Worm (Caenorhabditis elegans) whole organism, early embryonic: ENCODE measurements around the gene gcc-2.

Experiments used
- B0310.2 ChIP-seq: sonication (generic microtip); optimal IDR thresholded peaks from 2 replicates; lab custom pipeline; 2016; ENCODE audit warnings: mild to moderate bottlenecking, missing genetic modification characterization, missing compliant biosample characterization
- F13C5.2 ChIP-seq: sonication (generic microtip); optimal IDR thresholded peaks from 2 replicates; lab custom pipeline; 2017; ENCODE audit warnings: mild to moderate bottlenecking, missing genetic modification characterization, inconsistent platforms, missing compliant biosample characterization
- aly-1 ChIP-seq: sonication (generic microtip); optimal IDR thresholded peaks from 2 replicates; lab custom pipeline; 2016; ENCODE audit warnings: missing genetic modification characterization, missing compliant biosample characterization
- ama-1 ChIP-seq: fragments of 150-350 bp; optimal IDR thresholded peaks from 2 replicates; lab custom pipeline; 2014
- ceh-13 ChIP-seq: fragments of 200-800 bp; sonication (Bioruptor generic); optimal IDR thresholded peaks from 2 replicates; lab custom pipeline; 2018; ENCODE audit warnings: mild to moderate bottlenecking, missing genetic modification characterization, missing compliant biosample characterization
- ceh-36 ChIP-seq: sonication (generic microtip); optimal IDR thresholded peaks from 2 replicates; lab custom pipeline; 2016; ENCODE audit warnings: missing genetic modification characterization, inconsistent platforms, missing compliant biosample characterization
- ets-7 ChIP-seq: sonication (generic microtip); optimal IDR thresholded peaks from 2 replicates; lab custom pipeline; 2016; ENCODE audit warnings: missing genotype, missing genetic modification characterization, missing compliant biosample characterization
- flt-1 ChIP-seq: fragments of 200-800 bp; sonication (Bioruptor generic); IDR thresholded peaks from 2 replicates; pipeline ENCODE4 v1.3.6; 2022; ENCODE audit warnings: missing genetic modification characterization, missing compliant biosample characterization
- hmbx-1 ChIP-seq: sonication (generic microtip); optimal IDR thresholded peaks from 2 replicates; lab custom pipeline; 2016; ENCODE audit warnings: mild to moderate bottlenecking, missing genetic modification characterization, missing compliant biosample characterization
- hmg-4 ChIP-seq: fragments of 200-800 bp; sonication (Bioruptor generic); optimal IDR thresholded peaks from 2 replicates; lab custom pipeline; 2018; ENCODE audit warnings: mild to moderate bottlenecking, missing genetic modification characterization, missing compliant biosample characterization
- hnd-1 ChIP-seq: sonication (generic microtip); optimal IDR thresholded peaks from 2 replicates; lab custom pipeline; 2016; ENCODE audit warnings: missing genetic modification characterization, missing compliant biosample characterization
- pes-1 ChIP-seq: fragments of 200-800 bp; sonication (Bioruptor generic); IDR thresholded peaks from 2 replicates; pipeline ENCODE4 v1.3.6; 2022; ENCODE audit warnings: missing genetic modification reagents, missing genetic modification characterization, missing compliant biosample characterization
- scrt-1 ChIP-seq: fragments of 200-800 bp; sonication (Bioruptor generic); IDR thresholded peaks from 2 replicates; pipeline ENCODE4 v1.3.6; 2022; ENCODE audit warnings: missing genetic modification characterization, missing compliant biosample characterization
- sea-1 ChIP-seq: fragments of 200-800 bp; sonication (Bioruptor generic); conservative IDR thresholded peaks from 2 replicates; pipeline ENCODE4 v1.3.6; 2022; ENCODE audit warnings: missing genetic modification characterization, missing compliant biosample characterization
- tbx-11 ChIP-seq: fragments of 200-800 bp; sonication (Bioruptor generic); IDR thresholded peaks from 2 replicates; pipeline ENCODE4 v1.3.6; 2022; ENCODE audit warnings: missing genetic modification characterization, missing compliant biosample characterization
- tbx-37 ChIP-seq: fragments of 200-800 bp; sonication (Bioruptor generic); conservative IDR thresholded peaks from 2 replicates; pipeline ENCODE4 v1.3.6; 2022; ENCODE audit warnings: missing genetic modification reagents, missing genetic modification characterization, missing compliant biosample characterization
- tra-4 ChIP-seq: sonication (generic microtip); optimal IDR thresholded peaks from 2 replicates; lab custom pipeline; 2017; ENCODE audit warnings: missing genetic modification characterization, missing compliant biosample characterization

gcc-2 gene

ce11 chrIII:9796448-9796847 lies 34.5 kb upstream of the gcc-2 start, which contains the start of gene srxa-10:
TSS of gene srxa-10 (minus strand) at chrIII:9796548.
- TF ChIP-seq B0310.2 (tag; lab: Kevin White, UChicago) (no peak), hmbx-1 (no peak), ets-7 (tag; lab: Kevin White, UChicago) (no peak), tra-4 (no peak), aly-1 (tag; lab: Kevin White, UChicago) (no peak), F13C5.2 (tag; lab: Kevin White, UChicago) (no peak), scrt-1 (GFP tag; lab: Robert Waterston, UW) (no peak), ama-1 (no peak)

DNA sequence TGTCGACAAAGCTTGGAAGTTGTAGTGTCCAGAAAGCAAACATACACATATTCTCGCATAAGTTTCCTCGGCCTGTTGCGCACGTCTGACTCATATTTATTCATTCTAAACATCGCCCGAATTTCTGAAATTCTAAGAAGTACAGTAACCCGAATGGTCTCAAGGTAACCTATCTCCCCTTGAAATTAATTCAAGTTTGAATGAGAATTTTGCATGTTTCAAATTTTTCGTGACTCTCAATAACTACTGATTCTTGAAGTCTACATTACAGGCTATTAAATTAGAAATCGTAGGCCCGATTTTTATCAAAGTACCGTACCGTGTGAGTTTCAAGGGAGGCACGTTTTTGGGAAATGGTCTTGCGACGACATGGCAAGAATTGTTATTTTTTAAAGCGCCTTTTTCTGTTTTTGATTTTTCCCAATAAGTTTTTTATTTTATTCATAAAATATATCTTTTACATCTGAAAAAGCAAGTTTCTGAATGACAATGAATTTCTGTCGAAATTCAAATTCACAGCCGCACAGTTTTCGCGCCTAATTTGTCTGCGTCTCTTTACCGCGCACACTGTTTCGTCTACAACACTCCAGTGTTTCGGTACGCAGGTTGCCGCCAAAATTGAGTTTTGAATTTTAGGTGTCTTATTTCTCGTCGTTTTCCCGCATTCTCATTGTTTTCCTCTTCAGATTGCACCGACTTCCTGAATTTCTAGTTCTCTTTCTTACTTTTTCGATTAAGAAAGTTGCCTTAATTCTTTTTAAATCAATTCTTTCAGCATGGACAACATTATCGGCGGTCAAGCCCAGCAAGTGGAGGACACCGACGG lies 31.9 kb upstream of the gcc-2 start, which contains the start of the genes R10E11.9 and mcm-6:
Gene R10E11.9, minus strand, starts transcription at position 51 of the 826 bp plus-strand sequence.
Gene mcm-6, plus strand, starts transcription at position 776 of the 826 bp plus-strand sequence.
- no peak for TF ChIP-seq flt-1 (GFP tag; lab: Robert Waterston, UW)
- no peak for TF ChIP-seq hmbx-1
- no peak for TF ChIP-seq aly-1 (tag; lab: Kevin White, UChicago)
- TF ChIP-seq pes-1 (GFP tag; lab: Robert Waterston, UW): no peak
- TF ChIP-seq B0310.2 (tag; lab: Kevin White, UChicago): no peak
- TF ChIP-seq scrt-1 (GFP tag; lab: Robert Waterston, UW): no peak
- TF ChIP-seq tbx-37 (GFP tag; lab: Robert Waterston, UW): no peak
- TF ChIP-seq hnd-1 (tag; lab: Kevin White, UChicago): no peak
- TF ChIP-seq sea-1: no peak
- TF ChIP-seq tbx-11 (GFP tag; lab: Robert Waterston, UW): no peak
- no peak for TF ChIP-seq tra-4
- TF ChIP-seq hmg-4 (GFP tag; lab: Kevin White, UChicago): no peak
- TF ChIP-seq ama-1: no peak
- TF ChIP-seq ceh-36: no peak
- no peak for TF ChIP-seq F13C5.2 (tag; lab: Kevin White, UChicago)
- no peak for TF ChIP-seq ceh-13 (GFP tag; lab: Kevin White, UChicago)
- TF ChIP-seq ets-7 (tag; lab: Kevin White, UChicago): no peak

DNA sequence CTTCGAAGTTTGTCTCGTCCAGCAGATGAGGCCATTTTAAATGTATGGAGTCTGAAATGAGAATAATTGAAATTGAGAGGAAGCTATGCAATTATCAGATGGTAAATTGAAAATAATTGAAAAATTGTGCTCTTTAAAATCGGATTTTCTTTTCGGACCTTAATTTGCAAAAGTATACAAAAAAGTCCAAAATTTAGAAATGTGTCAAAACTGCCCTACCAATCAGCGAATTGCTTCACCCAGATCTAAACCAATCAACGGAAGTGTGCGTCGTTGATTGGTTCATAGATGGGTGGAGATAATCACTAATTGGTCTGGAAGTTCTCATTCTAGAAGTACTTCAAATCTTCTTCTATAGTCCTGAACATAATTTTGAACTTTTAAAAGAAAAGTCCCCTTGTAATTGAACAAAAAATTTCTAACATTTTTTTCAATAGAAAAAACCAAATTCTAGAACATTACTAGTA lies 27.7 kb upstream of the gcc-2 start, which contains the start of gene R10E11.5:
Gene R10E11.5, minus strand, starts transcription at position 51 of the 467 bp plus-strand sequence.
- TF ChIP-seq hmg-4 (GFP tag; lab: Kevin White, UChicago) (no peak), B0310.2 (tag; lab: Kevin White, UChicago) (no peak), sea-1 (no peak), ceh-36 (no peak), ets-7 (tag; lab: Kevin White, UChicago) (no peak), tbx-37 (GFP tag; lab: Robert Waterston, UW) (no peak), hmbx-1 (no peak), aly-1 (tag; lab: Kevin White, UChicago) (no peak), F13C5.2 (tag; lab: Kevin White, UChicago) (no peak), ceh-13 (GFP tag; lab: Kevin White, UChicago) (no peak), scrt-1 (GFP tag; lab: Robert Waterston, UW) (no peak), tra-4 (no peak), tbx-11 (GFP tag; lab: Robert Waterston, UW) (no peak)

DNA sequence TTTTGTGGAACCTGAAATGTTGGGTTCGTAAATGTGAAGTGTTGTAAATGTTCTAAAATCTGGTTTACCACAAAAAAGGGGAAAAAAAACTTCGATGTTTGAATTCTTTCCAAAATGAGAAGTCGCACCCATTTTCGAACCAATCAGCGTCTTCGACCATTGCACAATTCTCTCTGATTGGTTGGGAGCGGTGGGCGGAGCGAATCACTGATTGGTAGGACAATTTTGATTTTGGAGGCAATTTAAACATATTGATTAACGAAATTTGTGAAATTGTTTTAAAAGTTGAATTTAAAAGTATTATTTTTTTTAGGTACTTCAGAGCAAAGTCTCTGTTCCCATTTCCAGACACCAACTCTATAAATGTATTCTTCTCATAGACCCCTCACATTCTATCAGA lies 27.1 kb upstream of the gcc-2 start:
- no peak for TF ChIP-seq hmg-4 (GFP tag; lab: Kevin White, UChicago)
- TF ChIP-seq flt-1 (GFP tag; lab: Robert Waterston, UW): no peak
- no peak for TF ChIP-seq F13C5.2 (tag; lab: Kevin White, UChicago)
- TF ChIP-seq sea-1: no peak
- TF ChIP-seq hnd-1 (tag; lab: Kevin White, UChicago): no peak
- no peak for TF ChIP-seq ama-1
- no peak for TF ChIP-seq tbx-11 (GFP tag; lab: Robert Waterston, UW)
- TF ChIP-seq ceh-13 (GFP tag; lab: Kevin White, UChicago): no peak
- no peak for TF ChIP-seq ceh-36
- TF ChIP-seq hmbx-1: no peak
- TF ChIP-seq aly-1 (tag; lab: Kevin White, UChicago): no peak
- TF ChIP-seq tbx-37 (GFP tag; lab: Robert Waterston, UW): no peak
- TF ChIP-seq tra-4: no peak

DNA sequence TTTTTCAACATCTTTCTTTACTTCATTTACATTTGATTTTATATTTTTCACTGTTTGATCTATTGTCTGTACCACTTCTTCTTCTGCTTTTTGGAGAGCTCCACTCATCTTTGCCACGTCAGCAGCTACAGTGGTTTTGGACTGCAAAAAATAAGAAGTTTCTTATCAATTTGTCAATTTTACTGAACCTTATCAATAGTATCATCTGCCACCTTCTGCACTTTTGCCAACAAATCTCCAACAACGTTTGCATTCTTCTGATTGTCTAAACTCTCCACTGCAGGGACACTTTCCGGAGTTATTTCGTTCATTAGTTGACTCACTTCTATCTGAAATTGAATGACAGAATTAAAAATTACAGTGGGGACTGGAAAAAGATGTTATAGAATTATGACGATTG lies 24.8 kb upstream of the gcc-2 start:
- no peak for TF ChIP-seq scrt-1 (GFP tag; lab: Robert Waterston, UW)
- no peak for TF ChIP-seq hmbx-1
- TF ChIP-seq tra-4: no peak
- no peak for TF ChIP-seq hnd-1 (tag; lab: Kevin White, UChicago)
- no peak for TF ChIP-seq ceh-13 (GFP tag; lab: Kevin White, UChicago)
- TF ChIP-seq F13C5.2 (tag; lab: Kevin White, UChicago): no peak
- TF ChIP-seq aly-1 (tag; lab: Kevin White, UChicago): no peak
- no peak for TF ChIP-seq flt-1 (GFP tag; lab: Robert Waterston, UW)
- TF ChIP-seq ceh-36: no peak
- TF ChIP-seq B0310.2 (tag; lab: Kevin White, UChicago): no peak
- no peak for TF ChIP-seq pes-1 (GFP tag; lab: Robert Waterston, UW)
- TF ChIP-seq ama-1: no peak
- no peak for TF ChIP-seq tbx-37 (GFP tag; lab: Robert Waterston, UW)
- no peak for TF ChIP-seq tbx-11 (GFP tag; lab: Robert Waterston, UW)
- TF ChIP-seq hmg-4 (GFP tag; lab: Kevin White, UChicago): no peak
- TF ChIP-seq ets-7 (tag; lab: Kevin White, UChicago): no peak
- no peak for TF ChIP-seq sea-1

DNA sequence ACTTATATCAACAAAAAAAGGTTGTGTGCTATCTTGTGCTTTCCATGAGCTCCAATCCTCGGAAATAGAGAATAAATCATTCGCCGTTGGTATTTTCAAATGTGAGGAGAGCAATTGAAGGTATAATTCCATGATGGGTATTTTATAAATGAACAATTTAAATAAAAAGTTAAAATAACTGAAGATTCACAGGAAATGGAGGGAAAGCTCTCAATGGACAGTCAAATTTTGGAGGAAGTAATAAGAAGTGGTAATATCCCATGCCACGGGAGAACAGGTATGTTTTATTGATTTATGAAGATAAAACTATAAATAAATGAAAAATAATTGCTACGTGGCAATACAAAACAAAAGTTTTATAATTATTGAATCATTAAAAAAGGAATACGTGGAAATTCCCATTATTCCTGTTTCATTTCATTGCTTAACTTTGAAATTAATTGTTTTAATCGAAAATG lies 21.2 kb upstream of the gcc-2 start:
- TF ChIP-seq F13C5.2 (tag; lab: Kevin White, UChicago) (no peak), ceh-36 (no peak), sea-1 (no peak), flt-1 (GFP tag; lab: Robert Waterston, UW) (no peak), pes-1 (GFP tag; lab: Robert Waterston, UW) (no peak), B0310.2 (tag; lab: Kevin White, UChicago) (no peak), hmg-4 (GFP tag; lab: Kevin White, UChicago) (no peak), ama-1 (no peak), tbx-11 (GFP tag; lab: Robert Waterston, UW) (no peak), scrt-1 (GFP tag; lab: Robert Waterston, UW) (no peak), aly-1 (tag; lab: Kevin White, UChicago) (no peak), tra-4 (no peak), tbx-37 (GFP tag; lab: Robert Waterston, UW) (no peak), hmbx-1 (no peak), ceh-13 (GFP tag; lab: Kevin White, UChicago) (no peak), ets-7 (tag; lab: Kevin White, UChicago) (no peak), hnd-1 (tag; lab: Kevin White, UChicago) (no peak)
